Fruit fly (Drosophila melanogaster): ENCODE results near the gene CG6040.

CG6040 gene

dm6 chr3R:19067876-19068406, 28.8 kb upstream of the CG6040 start:
- TF ChIP-seq CG8478 (optimal IDR thresholded peaks at IDR 0.05) = no peak

dm6 chr3R:19069740-19070139, 27.0 kb upstream of the CG6040 start:
- no peak for TF ChIP-seq Dll (optimal IDR thresholded peaks at IDR 0.05)
- no peak for TF ChIP-seq usp (GFP tag; optimal IDR thresholded peaks at IDR 0.05)
- TF ChIP-seq psq (optimal IDR thresholded peaks at IDR 0.05) = no peak
- no peak for TF ChIP-seq EcR (GFP tag; optimal IDR thresholded peaks at IDR 0.05)
- no peak for TF ChIP-seq pan (optimal IDR thresholded peaks at IDR 0.05)
- TF ChIP-seq CG8478 (optimal IDR thresholded peaks at IDR 0.05) = no peak

dm6 chr3R:19070222-19070949, 26.4 kb upstream of the CG6040 start:
- TF ChIP-seq pan (optimal IDR thresholded peaks at IDR 0.05) = no peak
- no peak for TF ChIP-seq CG8478 (optimal IDR thresholded peaks at IDR 0.05)
- no peak for TF ChIP-seq EcR (GFP tag; optimal IDR thresholded peaks at IDR 0.05)
- TF ChIP-seq Dll (optimal IDR thresholded peaks at IDR 0.05) = no peak
- TF ChIP-seq psq (optimal IDR thresholded peaks at IDR 0.05) = no peak
- TF ChIP-seq usp (GFP tag; optimal IDR thresholded peaks at IDR 0.05) = no peak

DNA sequence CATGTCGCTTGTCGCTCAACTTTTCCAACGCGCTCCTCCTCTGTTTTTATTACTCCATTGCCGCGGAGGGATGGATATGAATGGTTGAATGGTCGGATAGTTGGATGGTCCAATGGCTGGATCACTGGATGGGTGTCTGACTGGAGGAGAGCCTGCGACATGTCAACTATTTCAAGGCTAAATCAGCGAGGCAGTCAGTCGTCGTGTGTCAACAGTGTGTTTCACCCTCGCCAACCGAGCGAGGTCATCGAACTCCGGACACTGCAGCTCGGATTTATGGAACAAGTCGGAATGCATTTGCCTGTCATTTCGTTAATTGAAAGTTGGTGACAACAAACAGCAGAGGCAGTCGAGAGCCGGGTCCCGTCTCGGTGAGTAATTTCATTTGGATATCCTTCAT, 24.8 kb upstream of the CG6040 start:
- TF ChIP-seq usp (GFP tag; optimal IDR thresholded peaks at IDR 0.05) = no peak
- TF ChIP-seq psq (optimal IDR thresholded peaks at IDR 0.05) = no peak
- no peak for TF ChIP-seq pan (optimal IDR thresholded peaks at IDR 0.05)
- TF ChIP-seq CG8478 (optimal IDR thresholded peaks at IDR 0.05) = no peak
- peak in 1 of 2 experiments; percentile 17 for TF ChIP-seq EcR (GFP tag; optimal IDR thresholded peaks at IDR 0.05)
- TF ChIP-seq Dll (optimal IDR thresholded peaks at IDR 0.05) = no peak

- no peak for TF ChIP-seq pan (optimal IDR thresholded peaks at IDR 0.05)
- no peak for TF ChIP-seq psq (optimal IDR thresholded peaks at IDR 0.05)
- no peak for TF ChIP-seq Dll (optimal IDR thresholded peaks at IDR 0.05)
- TF ChIP-seq EcR (GFP tag; optimal IDR thresholded peaks at IDR 0.05) = no peak
- TF ChIP-seq CG8478 (optimal IDR thresholded peaks at IDR 0.05) = no peak
- TF ChIP-seq usp (GFP tag; optimal IDR thresholded peaks at IDR 0.05) = no peak
Observed at dm6 chr3R:19073002-19073401, 23.8 kb upstream of the CG6040 start.

DNA sequence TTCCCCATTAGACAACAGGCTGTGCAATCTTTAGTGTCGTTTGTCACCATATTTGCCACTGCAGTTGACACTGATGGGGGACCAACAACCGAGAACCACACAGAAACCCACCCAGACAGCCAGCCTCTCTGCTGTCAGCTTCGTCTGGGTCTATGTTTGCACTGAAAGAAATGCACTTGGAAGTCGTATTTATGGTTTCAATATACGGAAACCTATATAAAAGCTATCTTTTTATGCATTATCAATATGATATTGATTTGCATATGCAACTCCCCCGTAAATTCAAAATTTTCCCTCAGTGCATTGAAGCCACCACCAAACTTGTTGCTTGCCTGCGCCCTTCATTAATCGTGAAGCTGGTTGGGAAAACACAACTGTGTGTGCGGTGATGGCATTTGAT, 22.6 kb upstream of the CG6040 start:
- TF ChIP-seq pan (optimal IDR thresholded peaks at IDR 0.05) = no peak
- TF ChIP-seq CG8478 (optimal IDR thresholded peaks at IDR 0.05) = no peak
- TF ChIP-seq EcR (GFP tag; optimal IDR thresholded peaks at IDR 0.05) = no peak

DNA sequence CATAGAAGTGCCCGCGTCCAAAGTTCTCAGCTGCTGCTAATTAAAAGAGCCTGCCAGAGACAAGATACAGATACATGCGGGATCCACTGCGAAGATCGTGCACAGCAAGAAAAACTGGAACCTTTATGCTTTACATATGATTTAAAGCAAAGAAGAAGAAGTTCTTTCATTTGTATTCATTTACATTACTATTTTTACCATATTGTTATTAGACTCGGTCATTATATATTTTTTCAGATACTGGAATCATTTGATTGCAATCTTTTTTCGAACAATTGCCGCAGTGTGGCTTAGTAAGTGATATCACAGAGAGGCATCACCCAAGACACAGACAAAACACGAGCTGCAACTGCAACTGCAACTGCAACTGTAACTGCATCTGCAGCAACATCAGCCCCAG, 21.6 kb upstream of the CG6040 start:
- TF ChIP-seq usp (GFP tag; optimal IDR thresholded peaks at IDR 0.05) (no peak), CG8478 (optimal IDR thresholded peaks at IDR 0.05) (no peak), pan (optimal IDR thresholded peaks at IDR 0.05) (no peak), psq (optimal IDR thresholded peaks at IDR 0.05) (no peak), EcR (GFP tag; optimal IDR thresholded peaks at IDR 0.05) (no peak), Dll (optimal IDR thresholded peaks at IDR 0.05) (no peak)

- TF ChIP-seq usp (GFP tag; optimal IDR thresholded peaks at IDR 0.05) (no peak), Dll (optimal IDR thresholded peaks at IDR 0.05) (no peak), psq (optimal IDR thresholded peaks at IDR 0.05) (no peak), EcR (GFP tag; optimal IDR thresholded peaks at IDR 0.05) (no peak), CG8478 (optimal IDR thresholded peaks at IDR 0.05) (no peak), pan (optimal IDR thresholded peaks at IDR 0.05) (no peak)
Observed at dm6 chr3R:19077856-19078255, 18.9 kb upstream of the CG6040 start.

- TF ChIP-seq psq (optimal IDR thresholded peaks at IDR 0.05) (no peak), EcR (GFP tag; optimal IDR thresholded peaks at IDR 0.05) (no peak), usp (GFP tag; optimal IDR thresholded peaks at IDR 0.05) (no peak), Dll (optimal IDR thresholded peaks at IDR 0.05) (no peak), pan (optimal IDR thresholded peaks at IDR 0.05) (no peak), CG8478 (optimal IDR thresholded peaks at IDR 0.05) (no peak)
Observed at dm6 chr3R:19079140-19079539, 17.6 kb upstream of the CG6040 start.

DNA sequence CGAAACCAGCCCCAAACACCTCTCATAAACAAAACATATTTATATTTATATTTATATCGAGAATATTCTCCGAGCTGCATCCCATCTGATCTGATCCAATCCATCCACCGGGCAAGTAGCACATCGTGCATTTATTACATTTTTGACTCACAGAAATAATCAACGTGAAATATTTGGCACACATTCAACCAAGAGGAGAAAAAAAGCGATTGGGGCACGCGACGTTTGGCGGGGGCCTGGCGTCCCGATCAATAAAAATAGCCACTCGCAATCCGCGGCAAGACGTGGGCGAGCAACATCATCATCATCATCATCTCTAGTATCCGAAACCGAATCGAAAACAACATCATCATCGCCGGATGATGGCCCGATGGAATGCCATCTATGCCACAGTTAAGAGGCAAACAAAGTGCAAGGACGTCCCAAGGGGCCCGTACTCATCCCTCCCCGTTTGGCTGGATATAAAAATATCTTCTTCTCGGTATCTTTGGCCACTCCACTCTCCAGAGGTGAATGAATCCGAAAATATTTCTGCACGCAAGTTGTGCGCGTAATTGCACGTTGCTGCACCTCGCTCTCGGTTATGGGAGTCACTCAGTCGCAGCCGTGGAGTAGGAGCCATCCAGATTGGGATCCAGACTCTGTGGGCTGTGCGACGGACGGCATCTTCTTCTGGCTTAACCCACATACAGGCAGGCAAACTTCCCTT, 16.0 kb upstream of the CG6040 start:
- TF ChIP-seq Dll (optimal IDR thresholded peaks at IDR 0.05) (no peak), usp (GFP tag; optimal IDR thresholded peaks at IDR 0.05) (no peak), EcR (GFP tag; optimal IDR thresholded peaks at IDR 0.05) (peak in 1 of 2 experiments; percentile 59), pan (optimal IDR thresholded peaks at IDR 0.05) (no peak)

- TF ChIP-seq usp (GFP tag; optimal IDR thresholded peaks at IDR 0.05) (no peak), pan (optimal IDR thresholded peaks at IDR 0.05) (no peak), EcR (GFP tag; optimal IDR thresholded peaks at IDR 0.05) (no peak), CG8478 (optimal IDR thresholded peaks at IDR 0.05) (no peak)
Observed at dm6 chr3R:19088962-19089597, 7.7 kb upstream of the CG6040 start.

dm6 chr3R:19090983-19091748, 5.6 kb upstream of the CG6040 start:
- TF ChIP-seq usp (GFP tag; optimal IDR thresholded peaks at IDR 0.05) (no peak), EcR (GFP tag; optimal IDR thresholded peaks at IDR 0.05) (no peak), pan (optimal IDR thresholded peaks at IDR 0.05) (no peak), psq (optimal IDR thresholded peaks at IDR 0.05) (no peak), CG8478 (optimal IDR thresholded peaks at IDR 0.05) (no peak), Dll (optimal IDR thresholded peaks at IDR 0.05) (no peak)

Data from whole organism.